Worm (Caenorhabditis elegans) whole organism, L1 larva: ENCODE measurements around the gene C41C4.9.

Experiments
- C16A3.4 ChIP-seq: fragments of 150-350 bp; optimal IDR thresholded peaks from 2 replicates; lab custom pipeline; 2014; ENCODE audit warnings: missing biosample characterization, missing genetic modification characterization
- F16B12.6 ChIP-seq: fragments of 150-350 bp; optimal IDR thresholded peaks from 2 replicates; lab custom pipeline; 2014; ENCODE audit warnings: missing biosample characterization, missing genetic modification characterization
- Y116A8C.19 ChIP-seq: sonication (generic microtip); optimal IDR thresholded peaks from 2 replicates; lab custom pipeline; 2016; ENCODE audit warnings: missing compliant biosample characterization, missing genetic modification characterization, borderline replicate concordance
- aha-1 ChIP-seq: fragments of 150-350 bp; optimal IDR thresholded peaks from 2 replicates; lab custom pipeline; 2014; ENCODE audit warnings: missing biosample characterization, missing genetic modification characterization
- alr-1 ChIP-seq: fragments of 200-800 bp; sonication (Bioruptor generic); optimal IDR thresholded peaks from 2 replicates; lab custom pipeline; 2018; ENCODE audit warnings: borderline replicate concordance, mild to moderate bottlenecking, missing genetic modification characterization, missing compliant biosample characterization
- ama-1 ChIP-seq: fragments of 150-350 bp; optimal IDR thresholded peaks from 2 replicates; lab custom pipeline; 2014
- ceh-63 ChIP-seq: fragments of 200-800 bp; sonication (Bioruptor generic); optimal IDR thresholded peaks from 2 replicates; lab custom pipeline; 2018; ENCODE audit warnings: mild to moderate bottlenecking, missing genetic modification characterization, missing compliant biosample characterization
- ceh-8 ChIP-seq: fragments of 200-800 bp; sonication (Bioruptor generic); optimal IDR thresholded peaks from 2 replicates; lab custom pipeline; 2018; ENCODE audit warnings: mild to moderate bottlenecking, missing genetic modification characterization, moderate library complexity, missing compliant biosample characterization
- ceh-90 ChIP-seq: sonication (generic microtip); optimal IDR thresholded peaks from 2 replicates; lab custom pipeline; 2016; ENCODE audit warnings: missing genetic modification characterization, missing compliant biosample characterization
- ces-1 ChIP-seq: fragments of 150-350 bp; optimal IDR thresholded peaks from 2 replicates; lab custom pipeline; 2014; ENCODE audit warnings: missing biosample characterization, missing genetic modification reagents, missing genetic modification characterization
- efl-1 ChIP-seq, 4 experiments: fragments of 150-350 bp; optimal IDR thresholded peaks in 3 of 4; peaks in 1 of 4; 1 replicate in 1 of 4; 2 replicates in 3 of 4; lab custom pipeline; 2014; ENCODE audit warnings: missing biosample characterization in 2 of 4, missing genetic modification characterization in 2 of 4, missing genetic modification reagents in 2 of 4
- efl-3 ChIP-seq: fragments of 200-800 bp; sonication (Bioruptor generic); optimal IDR thresholded peaks from 2 replicates; lab custom pipeline; 2018; ENCODE audit warnings: mild to moderate bottlenecking, missing genetic modification characterization, missing compliant biosample characterization
- egl-13 ChIP-seq: sonication (generic microtip); optimal IDR thresholded peaks from 2 replicates; lab custom pipeline; 2016; ENCODE audit warnings: missing genotype, missing genetic modification reagents, missing genetic modification characterization, missing compliant biosample characterization
- egl-27 ChIP-seq, 2 experiments: fragments of 150-350 bp in 1 of 2; sonication (generic microtip); optimal IDR thresholded peaks; 3 replicates each; lab custom pipeline; 2017 to 2018; ENCODE audit warnings: missing biosample characterization in 2 of 2, missing genetic modification characterization in 2 of 2, missing genetic modification reagents in 2 of 2
- elt-3 ChIP-seq, 6 experiments: fragments of 150-350 bp in 1 of 6; sonication (generic microtip); optimal IDR thresholded peaks; 2 replicates each; lab custom pipeline; 2017 to 2018; ENCODE audit warnings: missing biosample characterization in 6 of 6, missing genetic modification characterization in 6 of 6, inconsistent platforms in 1 of 6
- fkh-4 ChIP-seq: sonication (generic microtip); optimal IDR thresholded peaks from 2 replicates; lab custom pipeline; 2016; ENCODE audit warnings: missing compliant biosample characterization, missing genetic modification characterization, borderline replicate concordance
- fkh-8 ChIP-seq: sonication (generic microtip); optimal IDR thresholded peaks from 2 replicates; lab custom pipeline; 2016; ENCODE audit warnings: mild to moderate bottlenecking, missing genetic modification characterization, missing compliant biosample characterization
- fos-1 ChIP-seq: fragments of 150-350 bp; optimal IDR thresholded peaks from 2 replicates; lab custom pipeline; 2014; ENCODE audit warnings: missing biosample characterization, missing genetic modification characterization
- hlh-4 ChIP-seq: sonication (generic microtip); optimal IDR thresholded peaks from 2 replicates; lab custom pipeline; 2016; ENCODE audit warnings: mild to moderate bottlenecking, missing genetic modification characterization, missing compliant biosample characterization
- irx-1 ChIP-seq: sonication (generic microtip); optimal IDR thresholded peaks from 2 replicates; lab custom pipeline; 2016; ENCODE audit warnings: missing genetic modification characterization, missing compliant biosample characterization
- isw-1 ChIP-seq: fragments of 200-800 bp; sonication (Bioruptor generic); IDR thresholded peaks from 2 replicates; pipeline ENCODE4 v1.3.6; 2022; ENCODE audit warnings: missing genetic modification characterization, missing compliant biosample characterization
- jun-1 ChIP-seq: fragments of 150-350 bp; optimal IDR thresholded peaks from 2 replicates; lab custom pipeline; 2014; ENCODE audit warnings: missing biosample characterization, missing genetic modification reagents, missing genetic modification characterization
- lin-13 ChIP-seq: fragments of 150-350 bp; optimal IDR thresholded peaks from 2 replicates; lab custom pipeline; 2014; ENCODE audit warnings: missing biosample characterization, missing genetic modification reagents, missing genetic modification characterization
- lin-15B ChIP-seq: fragments of 150-350 bp; sonication (generic microtip); optimal IDR thresholded peaks from 3 replicates; lab custom pipeline; 2014; ENCODE audit warnings: missing biosample characterization, missing genetic modification characterization
- lin-35 ChIP-seq, 2 experiments: fragments of 150-350 bp; optimal IDR thresholded peaks; 2 replicates each; lab custom pipeline; 2014; ENCODE audit warnings: missing biosample characterization in 2 of 2, missing genetic modification characterization in 2 of 2, missing genetic modification reagents in 2 of 2
- lir-3 ChIP-seq: sonication (generic microtip); optimal IDR thresholded peaks from 2 replicates; lab custom pipeline; 2016; ENCODE audit warnings: mild to moderate bottlenecking, missing genetic modification characterization, moderate library complexity, missing compliant biosample characterization; ENCODE audit not compliant: poor library complexity
- lsy-2 ChIP-seq, 2 experiments: fragments of 150-350 bp; optimal IDR thresholded peaks; 2 replicates each; lab custom pipeline; 2014; ENCODE audit warnings: missing biosample characterization in 2 of 2, missing genetic modification characterization in 2 of 2
- mep-1 ChIP-seq: fragments of 150-350 bp; optimal IDR thresholded peaks from 2 replicates; lab custom pipeline; 2014; ENCODE audit warnings: missing biosample characterization, missing genetic modification characterization
- nhr-11 ChIP-seq: fragments of 150-350 bp; optimal IDR thresholded peaks from 2 replicates; lab custom pipeline; 2014; ENCODE audit warnings: missing biosample characterization, missing genetic modification characterization
- nhr-237 ChIP-seq: fragments of 150-350 bp; optimal IDR thresholded peaks from 2 replicates; lab custom pipeline; 2014; ENCODE audit warnings: missing biosample characterization, missing genetic modification characterization
- nhr-47 ChIP-seq: sonication (generic microtip); optimal IDR thresholded peaks from 2 replicates; lab custom pipeline; 2016; ENCODE audit warnings: mild to moderate bottlenecking, missing genetic modification characterization, moderate library complexity, missing compliant biosample characterization
- nhr-71 ChIP-seq: sonication (generic microtip); optimal IDR thresholded peaks from 2 replicates; lab custom pipeline; 2016; ENCODE audit warnings: mild to moderate bottlenecking, missing genetic modification characterization, moderate library complexity, missing compliant biosample characterization
- nhr-76 ChIP-seq: sonication (generic microtip); optimal IDR thresholded peaks from 2 replicates; lab custom pipeline; 2017; ENCODE audit warnings: missing biosample characterization, missing genetic modification characterization
- nhr-84 ChIP-seq: sonication (generic microtip); optimal IDR thresholded peaks from 2 replicates; lab custom pipeline; 2017; ENCODE audit warnings: missing biosample characterization, missing genetic modification characterization
- nhr-85 ChIP-seq: sonication (generic microtip); peaks from one replicate; lab custom pipeline; 2016; ENCODE audit warnings: missing genetic modification characterization, inconsistent platforms, missing compliant biosample characterization
- pag-3 ChIP-seq: sonication (generic microtip); optimal IDR thresholded peaks from 2 replicates; lab custom pipeline; 2017; ENCODE audit warnings: missing genetic modification characterization, mild to moderate bottlenecking, missing compliant biosample characterization, antibody characterized with exemption, borderline replicate concordance; ENCODE audit not compliant: insufficient read depth
- pax-3 ChIP-seq: fragments of 200-800 bp; sonication (Bioruptor generic); optimal IDR thresholded peaks from 2 replicates; lab custom pipeline; 2018; ENCODE audit warnings: mild to moderate bottlenecking, missing genetic modification characterization, moderate library complexity, missing compliant biosample characterization
- rnt-1 ChIP-seq: sonication (generic microtip); optimal IDR thresholded peaks from 2 replicates; lab custom pipeline; 2016; ENCODE audit warnings: mild to moderate bottlenecking, missing genetic modification characterization, moderate library complexity, missing compliant biosample characterization
- snu-23 ChIP-seq: sonication (generic microtip); optimal IDR thresholded peaks from 2 replicates; lab custom pipeline; 2016; ENCODE audit warnings: missing genetic modification characterization, missing compliant biosample characterization
- sox-4 ChIP-seq: sonication (generic microtip); optimal IDR thresholded peaks from 2 replicates; lab custom pipeline; 2016; ENCODE audit warnings: missing genetic modification characterization, missing compliant biosample characterization
- sptf-1 ChIP-seq: fragments of 150-350 bp; optimal IDR thresholded peaks from 2 replicates; lab custom pipeline; 2014; ENCODE audit warnings: missing biosample characterization, missing genetic modification characterization
- sup-37 ChIP-seq: fragments of 200-800 bp; sonication (Bioruptor generic); optimal IDR thresholded peaks from 2 replicates; lab custom pipeline; 2018; ENCODE audit warnings: mild to moderate bottlenecking, missing genetic modification characterization, missing compliant biosample characterization
- swsn-7 ChIP-seq: sonication (generic microtip); optimal IDR thresholded peaks from 2 replicates; lab custom pipeline; 2016; ENCODE audit warnings: missing genetic modification characterization, missing compliant biosample characterization
- tbx-2 ChIP-seq: sonication (generic microtip); optimal IDR thresholded peaks from 2 replicates; lab custom pipeline; 2016; ENCODE audit warnings: missing genetic modification characterization, missing compliant biosample characterization
- tlp-1 ChIP-seq: fragments of 150-350 bp; optimal IDR thresholded peaks from 2 replicates; lab custom pipeline; 2014; ENCODE audit warnings: missing biosample characterization, missing genetic modification characterization
- unc-62 ChIP-seq: fragments of 150-350 bp; optimal IDR thresholded peaks from 2 replicates; lab custom pipeline; 2014; ENCODE audit warnings: missing biosample characterization, missing genetic modification reagents, missing genetic modification characterization
- unc-86 ChIP-seq: sonication (generic microtip); optimal IDR thresholded peaks from 2 replicates; lab custom pipeline; 2016; ENCODE audit warnings: missing genetic modification characterization, missing compliant biosample characterization
- unc-98 ChIP-seq: fragments of 200-800 bp; sonication (Bioruptor generic); IDR thresholded peaks from 2 replicates; pipeline ENCODE4 v1.3.6; 2022; ENCODE audit warnings: missing genetic modification characterization, missing compliant biosample characterization
- zag-1 ChIP-seq: fragments of 150-350 bp; optimal IDR thresholded peaks from 2 replicates; lab custom pipeline; 2014; ENCODE audit warnings: missing biosample characterization, missing genetic modification characterization
- zip-4 ChIP-seq: fragments of 200-800 bp; sonication (Bioruptor generic); optimal IDR thresholded peaks from 2 replicates; lab custom pipeline; 2018; ENCODE audit warnings: mild to moderate bottlenecking, missing genetic modification characterization, moderate library complexity, missing compliant biosample characterization
- ztf-4 ChIP-seq: fragments of 150-350 bp; optimal IDR thresholded peaks from 2 replicates; lab custom pipeline; 2014; ENCODE audit warnings: missing biosample characterization, missing genetic modification characterization

C41C4.9 gene

ce11 chrII:8106921-8107695 lies at the start of gene C41C4.9, which contains the start of gene chst-1:
C41C4.9 (plus strand) TSS chrII:8107645.
chst-1 (minus strand) TSS chrII:8106971.
- TF ChIP-seq lin-13 (peak; percentile 17), lin-15B (tag; lab: Kevin White, UChicago) (no peak), F16B12.6 (tag; lab: Kevin White, UChicago) (no peak), ama-1 (lab: Kevin White, UChicago) (no peak), sox-4 (tag; lab: Kevin White, UChicago) (no peak), snu-23 (peak; percentile 61), lin-35 (GFP tag; optimal IDR thresholded peaks at IDR 0.05; lab: Kevin White, UChicago) (peak; percentile 29 to 84), fkh-4 (tag; lab: Kevin White, UChicago) (no peak), isw-1 (GFP tag; lab: Robert Waterston, UW) (no peak), egl-13 (tag; lab: Kevin White, UChicago) (no peak), ces-1 (GFP tag; lab: Kevin White, UChicago) (no peak), jun-1 (tag; lab: Kevin White, UChicago) (peak; percentile 38), aha-1 (tag; lab: Kevin White, UChicago) (no peak), zip-4 (GFP tag; lab: Kevin White, UChicago) (no peak), nhr-76 (tag; lab: Kevin White, UChicago) (no peak), elt-3 (tag; optimal IDR thresholded peaks at IDR 0.05; lab: Kevin White, UChicago) (peak in 2 of 6 experiments; percentile 34 to 48), ceh-8 (GFP tag; lab: Kevin White, UChicago) (peak; percentile 23), unc-98 (GFP tag; lab: Robert Waterston, UW) (0 out of 2 replicates have a peak, but pooled peaks have one; percentile 10), ztf-4 (tag; lab: Kevin White, UChicago) (peak; percentile 7), nhr-84 (tag; lab: Kevin White, UChicago) (no peak), nhr-85 (tag; lab: Kevin White, UChicago) (peak; percentile 78), tlp-1 (tag; lab: Kevin White, UChicago) (no peak), alr-1 (no peak), Y116A8C.19 (tag; lab: Kevin White, UChicago) (no peak), sptf-1 (no peak), hlh-4 (tag; lab: Kevin White, UChicago) (no peak), egl-27 (tag; optimal IDR thresholded peaks at IDR 0.05; lab: Kevin White, UChicago) (peak in 1 of 2 experiments; percentile 35), tbx-2 (no peak), unc-86 (tag; lab: Kevin White, UChicago) (no peak), zag-1 (no peak), nhr-47 (tag; lab: Kevin White, UChicago) (peak; percentile 70), pax-3 (tag; lab: Kevin White, UChicago) (no peak), sup-37 (GFP tag; lab: Kevin White, UChicago) (no peak), pag-3 (tag; lab: Kevin White, UChicago) (no peak), nhr-237 (tag; lab: Kevin White, UChicago) (no peak), mep-1 (tag; lab: Kevin White, UChicago) (peak; percentile 69), unc-62 (GFP tag; lab: Kevin White, UChicago) (no peak), efl-3 (no peak), nhr-11 (tag; lab: Kevin White, UChicago) (no peak), rnt-1 (peak; percentile 84), fkh-8 (no peak), fos-1 (peak; percentile 47), ceh-90 (tag; lab: Kevin White, UChicago) (no peak), ceh-63 (GFP tag; lab: Kevin White, UChicago) (no peak), irx-1 (tag; lab: Kevin White, UChicago) (peak; percentile 19), lsy-2 (tag; optimal IDR thresholded peaks at IDR 0.05; lab: Kevin White, UChicago) (peak; percentile 57 to 77), lir-3 (tag; lab: Kevin White, UChicago) (no peak), nhr-71 (tag; lab: Kevin White, UChicago) (peak; percentile 74), efl-1 (optimal IDR thresholded peaks at IDR 0.05; lab: Kevin White, UChicago) (peak; percentile 50 to 51), efl-1 (GFP tag; optimal IDR thresholded peaks at IDR 0.05 in 1 of 2; lab: Kevin White, UChicago) (peak; percentile 20 to 96), C16A3.4 (peak; percentile 81), swsn-7 (tag; lab: Kevin White, UChicago) (peak; percentile 46)
